Worm (Caenorhabditis elegans) whole organism, L1 larva: ENCODE results near the gene C01G10.6.

ENCODE experiments used
- C04F5.9 ChIP-seq: sonication (generic microtip); optimal IDR thresholded peaks from 2 replicates; lab custom pipeline; 2016; ENCODE audit warnings: missing genetic modification characterization, missing compliant biosample characterization
- C16A3.4 ChIP-seq: fragments of 150-350 bp; optimal IDR thresholded peaks from 2 replicates; lab custom pipeline; 2014; ENCODE audit warnings: missing biosample characterization, missing genetic modification characterization
- F16B12.6 ChIP-seq: fragments of 150-350 bp; optimal IDR thresholded peaks from 2 replicates; lab custom pipeline; 2014; ENCODE audit warnings: missing biosample characterization, missing genetic modification characterization
- aly-2 ChIP-seq: fragments of 150-350 bp; optimal IDR thresholded peaks from 2 replicates; lab custom pipeline; 2014; ENCODE audit warnings: missing biosample characterization, missing genetic modification characterization
- ceh-8 ChIP-seq: fragments of 200-800 bp; sonication (Bioruptor generic); optimal IDR thresholded peaks from 2 replicates; lab custom pipeline; 2018; ENCODE audit warnings: mild to moderate bottlenecking, missing genetic modification characterization, moderate library complexity, missing compliant biosample characterization
- efl-1 ChIP-seq, 4 experiments: fragments of 150-350 bp; optimal IDR thresholded peaks in 3 of 4; peaks in 1 of 4; 1 replicate in 1 of 4; 2 replicates in 3 of 4; lab custom pipeline; 2014; ENCODE audit warnings: missing biosample characterization in 2 of 4, missing genetic modification characterization in 2 of 4, missing genetic modification reagents in 2 of 4
- egl-13 ChIP-seq: sonication (generic microtip); optimal IDR thresholded peaks from 2 replicates; lab custom pipeline; 2016; ENCODE audit warnings: missing genotype, missing genetic modification reagents, missing genetic modification characterization, missing compliant biosample characterization
- elt-3 ChIP-seq, 6 experiments: fragments of 150-350 bp in 1 of 6; sonication (generic microtip); optimal IDR thresholded peaks; 2 replicates each; lab custom pipeline; 2017 to 2018; ENCODE audit warnings: missing biosample characterization in 6 of 6, missing genetic modification characterization in 6 of 6, inconsistent platforms in 1 of 6
- fkh-4 ChIP-seq: sonication (generic microtip); optimal IDR thresholded peaks from 2 replicates; lab custom pipeline; 2016; ENCODE audit warnings: missing compliant biosample characterization, missing genetic modification characterization, borderline replicate concordance
- hlh-17 ChIP-seq: fragments of 200-800 bp; sonication (Bioruptor generic); optimal IDR thresholded peaks from 2 replicates; lab custom pipeline; 2018; ENCODE audit warnings: missing genetic modification characterization, mild to moderate bottlenecking, missing compliant biosample characterization, moderate library complexity, borderline replicate concordance
- lin-14 ChIP-seq: fragments of 200-800 bp; sonication (Bioruptor generic); optimal IDR thresholded peaks from 2 replicates; lab custom pipeline; 2018; ENCODE audit warnings: mild to moderate bottlenecking, missing genetic modification characterization, moderate library complexity, missing compliant biosample characterization
- lin-35 ChIP-seq, 2 experiments: fragments of 150-350 bp; optimal IDR thresholded peaks; 2 replicates each; lab custom pipeline; 2014; ENCODE audit warnings: missing biosample characterization in 2 of 2, missing genetic modification characterization in 2 of 2, missing genetic modification reagents in 2 of 2
- lir-3 ChIP-seq: sonication (generic microtip); optimal IDR thresholded peaks from 2 replicates; lab custom pipeline; 2016; ENCODE audit warnings: mild to moderate bottlenecking, missing genetic modification characterization, moderate library complexity, missing compliant biosample characterization; ENCODE audit not compliant: poor library complexity
- lsy-2 ChIP-seq, 2 experiments: fragments of 150-350 bp; optimal IDR thresholded peaks; 2 replicates each; lab custom pipeline; 2014; ENCODE audit warnings: missing biosample characterization in 2 of 2, missing genetic modification characterization in 2 of 2
- mab-9 ChIP-seq: fragments of 200-800 bp; sonication (Bioruptor generic); IDR thresholded peaks from 2 replicates; pipeline ENCODE4 v1.3.6; 2022; ENCODE audit warnings: missing genetic modification reagents, missing genetic modification characterization, missing compliant biosample characterization
- mdl-1 ChIP-seq, 2 experiments: fragments of 150-350 bp; optimal IDR thresholded peaks; 2 replicates each; lab custom pipeline; 2014 to 2017; ENCODE audit warnings: missing biosample characterization in 2 of 2, missing genetic modification characterization in 2 of 2, inconsistent platforms in 1 of 2
- nhr-12 ChIP-seq: sonication (generic microtip); optimal IDR thresholded peaks from 2 replicates; lab custom pipeline; 2017; ENCODE audit warnings: missing biosample characterization, missing genetic modification characterization
- nhr-19 ChIP-seq: fragments of 200-800 bp; sonication (Bioruptor generic); conservative IDR thresholded peaks from 2 replicates; pipeline ENCODE4 v1.3.6; 2022; ENCODE audit warnings: missing genetic modification characterization, missing compliant biosample characterization
- nhr-20 ChIP-seq: sonication (generic microtip); optimal IDR thresholded peaks from 2 replicates; lab custom pipeline; 2016; ENCODE audit warnings: mild to moderate bottlenecking, missing genetic modification characterization, missing compliant biosample characterization
- nhr-237 ChIP-seq: fragments of 150-350 bp; optimal IDR thresholded peaks from 2 replicates; lab custom pipeline; 2014; ENCODE audit warnings: missing biosample characterization, missing genetic modification characterization
- nhr-28 ChIP-seq: fragments of 150-350 bp; optimal IDR thresholded peaks from 2 replicates; lab custom pipeline; 2014; ENCODE audit warnings: missing biosample characterization, missing genetic modification characterization
- nhr-77 ChIP-seq: fragments of 150-350 bp; optimal IDR thresholded peaks from 2 replicates; lab custom pipeline; 2014; ENCODE audit warnings: missing biosample characterization, missing genetic modification characterization
- rnt-1 ChIP-seq: sonication (generic microtip); optimal IDR thresholded peaks from 2 replicates; lab custom pipeline; 2016; ENCODE audit warnings: mild to moderate bottlenecking, missing genetic modification characterization, moderate library complexity, missing compliant biosample characterization
- snpc-4 ChIP-seq: fragments of 150-350 bp; optimal IDR thresholded peaks from 2 replicates; lab custom pipeline; 2014; ENCODE audit warnings: missing biosample characterization, missing genetic modification characterization
- swsn-7 ChIP-seq: sonication (generic microtip); optimal IDR thresholded peaks from 2 replicates; lab custom pipeline; 2016; ENCODE audit warnings: missing genetic modification characterization, missing compliant biosample characterization
- unc-30 ChIP-seq: sonication (generic microtip); optimal IDR thresholded peaks from 2 replicates; lab custom pipeline; 2017; ENCODE audit warnings: missing biosample characterization, missing genetic modification characterization

C01G10.6 gene

ce11 chrV:15065068-15065744 is 22.2 kb upstream of the C01G10.6 start, which contains the start of gene C25D7.9 (continued):
- TF ChIP-seq fkh-4 (tag; lab: Kevin White, UChicago) (no peak), rnt-1 (tag; lab: Kevin White, UChicago) (peak; percentile 72), nhr-77 (tag; lab: Kevin White, UChicago) (no peak), nhr-19 (GFP tag; lab: Robert Waterston, UW) (peak; percentile 24; the same call in 1 of the 2 replicates), F16B12.6 (tag; lab: Kevin White, UChicago) (no peak), aly-2 (tag; lab: Kevin White, UChicago) (no peak), nhr-28 (tag; lab: Kevin White, UChicago) (no peak), lin-35 (GFP tag; optimal IDR thresholded peaks at IDR 0.05; lab: Kevin White, UChicago) (peak; percentile 47 to 53), swsn-7 (tag; lab: Kevin White, UChicago) (peak; percentile 19), mab-9 (GFP tag; lab: Robert Waterston, UW) (no peak), nhr-20 (tag; lab: Kevin White, UChicago) (peak; percentile 31), lsy-2 (tag; optimal IDR thresholded peaks at IDR 0.05; lab: Kevin White, UChicago) (peak; percentile 31 to 62), ceh-8 (GFP tag; lab: Kevin White, UChicago) (no peak)
- TF ChIP-seq, all 84 proteins: peak for 25

- no peak for TF ChIP-seq egl-13
- no peak for TF ChIP-seq efl-1 (optimal IDR thresholded peaks at IDR 0.05; lab: Kevin White, UChicago)
- peak in 1 of 2 experiments; percentile 13 for TF ChIP-seq efl-1 (GFP tag; optimal IDR thresholded peaks at IDR 0.05 in 1 of 2; lab: Kevin White, UChicago)
These were observed 21.6 kb upstream of the C01G10.6 start, which contains the start of gene otub-1 for ce11 chrV:15065837-15066348. Gene otub-1 (plus strand): TSS chrV:15066298.

- TF ChIP-seq unc-30 (tag; lab: Kevin White, UChicago) (no peak), fkh-4 (tag; lab: Kevin White, UChicago) (no peak), mab-9 (GFP tag; lab: Robert Waterston, UW) (no peak), C16A3.4 (tag; lab: Kevin White, UChicago) (no peak), nhr-12 (tag; lab: Kevin White, UChicago) (no peak), elt-3 (tag; optimal IDR thresholded peaks at IDR 0.05; lab: Kevin White, UChicago) (no peak)
These were observed 20.3 kb upstream of the C01G10.6 start, which contains the start of gene C25D7.10 for ce11 chrV:15067165-15067564. Gene C25D7.10 (plus strand): TSS chrV:15067465.

ce11 chrV:15068378-15068777 is 19.1 kb upstream of the C01G10.6 start, which contains the start of gene dnj-3:
Gene dnj-3 (plus strand): TSS chrV:15068678.
- TF ChIP-seq efl-1 (optimal IDR thresholded peaks at IDR 0.05; lab: Kevin White, UChicago) = no peak
- TF ChIP-seq efl-1 (GFP tag; optimal IDR thresholded peaks at IDR 0.05 in 1 of 2; lab: Kevin White, UChicago) = peak in 1 of 2 experiments; percentile 24
- no peak for TF ChIP-seq C04F5.9 (tag; lab: Kevin White, UChicago)
- TF ChIP-seq mab-9 (GFP tag; lab: Robert Waterston, UW) = no peak
- TF ChIP-seq mdl-1 (tag; optimal IDR thresholded peaks at IDR 0.05; lab: Kevin White, UChicago) = no peak

ce11 chrV:15069435-15069985 is 17.9 kb upstream of the C01G10.6 start:
- no peak for TF ChIP-seq nhr-237 (tag; lab: Kevin White, UChicago)
- peak; percentile 3 for TF ChIP-seq lin-14 (GFP tag; lab: Kevin White, UChicago)
- TF ChIP-seq hlh-17 = no peak
- peak in 1 of 2 experiments; percentile 73 for TF ChIP-seq lsy-2 (tag; optimal IDR thresholded peaks at IDR 0.05; lab: Kevin White, UChicago)
- no peak for TF ChIP-seq snpc-4 (tag; lab: Kevin White, UChicago)
- no peak for TF ChIP-seq lir-3 (tag; lab: Kevin White, UChicago)
